Worm (Caenorhabditis elegans) whole organism, midembryonic: ENCODE results near the gene F55B11.3.

ENCODE experiments used
- T22C8.4 ChIP-seq: fragments of 200-800 bp; sonication (Bioruptor generic); IDR thresholded peaks from 2 replicates; pipeline ENCODE4 v1.3.6; 2022; ENCODE audit warnings: missing genetic modification characterization, missing compliant biosample characterization
- cog-1 ChIP-seq: sonication (generic microtip); optimal IDR thresholded peaks from 2 replicates; lab custom pipeline; 2016; ENCODE audit warnings: missing genetic modification characterization, missing compliant biosample characterization
- flt-1 ChIP-seq: fragments of 200-800 bp; sonication (Bioruptor generic); IDR thresholded peaks from 2 replicates; pipeline ENCODE4 v1.3.6; 2022; ENCODE audit warnings: missing genetic modification characterization, missing compliant biosample characterization
- klf-2 ChIP-seq: fragments of 200-800 bp; sonication (Bioruptor generic); conservative IDR thresholded peaks from 2 replicates; pipeline ENCODE4 v1.3.6; 2022; ENCODE audit warnings: missing genetic modification reagents, missing genetic modification characterization, missing compliant biosample characterization
- med-1 ChIP-seq: sonication (generic microtip); optimal IDR thresholded peaks from 2 replicates; lab custom pipeline; 2017; ENCODE audit warnings: missing genetic modification characterization, mild to moderate bottlenecking, missing compliant biosample characterization, antibody characterized with exemption, missing genetic modification reagents; ENCODE audit not compliant: insufficient read depth
- ref-1 ChIP-seq: fragments of 200-800 bp; sonication (Bioruptor generic); conservative IDR thresholded peaks from 2 replicates; pipeline ENCODE4 v1.3.6; 2022; ENCODE audit warnings: missing genetic modification reagents, missing genetic modification characterization, missing compliant biosample characterization
- tab-1 ChIP-seq: fragments of 200-800 bp; sonication (Bioruptor generic); IDR thresholded peaks from 2 replicates; pipeline ENCODE4 v1.3.6; 2022; ENCODE audit warnings: missing genetic modification characterization, missing compliant biosample characterization
- ztf-23 ChIP-seq: fragments of 200-800 bp; sonication (Bioruptor generic); IDR thresholded peaks from 2 replicates; pipeline ENCODE4 v1.3.6; 2022; ENCODE audit warnings: missing genetic modification reagents, missing genetic modification characterization, missing compliant biosample characterization
- ztf-29 ChIP-seq: fragments of 200-800 bp; sonication (Bioruptor generic); IDR thresholded peaks from 2 replicates; pipeline ENCODE4 v1.3.6; 2022; ENCODE audit warnings: missing genetic modification reagents, missing genetic modification characterization, missing compliant biosample characterization

The F55B11.3 gene

DNA sequence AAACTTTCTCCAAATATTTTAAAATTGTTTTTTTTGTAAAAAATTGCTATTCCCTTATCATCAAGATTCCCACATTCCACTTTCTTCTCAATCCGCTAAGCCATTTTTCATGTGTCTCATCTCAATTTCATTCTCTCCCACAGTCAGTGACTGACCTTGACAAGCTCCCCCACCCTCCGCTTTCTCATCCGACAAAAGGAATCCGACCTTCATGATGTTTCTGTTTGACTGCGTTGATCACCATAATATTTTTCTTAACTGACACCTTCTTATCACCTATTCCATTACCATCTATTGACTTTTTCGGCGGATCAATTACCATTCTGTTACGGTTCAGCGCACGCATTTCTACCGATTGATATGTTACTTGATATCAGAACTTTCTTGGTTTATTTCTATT, 35.4 kb upstream of the F55B11.3 start:
- no peak for TF ChIP-seq T22C8.4 (GFP tag; lab: Robert Waterston, UW)
- TF ChIP-seq flt-1 (GFP tag; lab: Robert Waterston, UW), result no peak

DNA sequence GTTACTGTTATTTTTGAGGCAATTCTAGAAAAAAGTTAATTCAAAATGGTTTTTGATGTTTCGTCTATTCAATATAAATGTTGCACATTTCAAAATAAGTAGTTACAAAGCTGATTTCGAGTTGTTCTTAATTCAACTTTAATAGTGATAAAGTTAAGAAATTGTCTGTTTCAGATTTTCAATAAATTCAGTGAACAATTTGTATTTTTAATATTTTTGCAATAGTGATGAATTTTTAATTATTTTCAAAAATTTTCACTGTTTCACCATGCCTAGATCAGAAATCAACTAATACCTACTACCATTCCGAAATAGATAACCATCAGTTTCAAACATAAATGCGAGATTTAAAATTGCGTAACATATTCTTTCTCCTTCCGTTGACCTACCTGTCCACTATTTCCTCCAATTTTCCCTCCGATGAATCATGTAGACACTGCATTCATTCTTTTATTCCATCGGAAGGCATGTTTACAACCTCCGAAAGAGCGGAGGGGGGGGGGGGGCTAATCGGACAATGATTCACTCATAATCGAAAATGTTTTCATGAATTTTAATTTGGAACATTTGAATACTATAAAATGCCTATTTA, 34.4 kb upstream of the F55B11.3 start:
- TF ChIP-seq flt-1 (GFP tag; lab: Robert Waterston, UW), result no peak
- no peak for TF ChIP-seq ref-1
- no peak for TF ChIP-seq ztf-23 (GFP tag; lab: Robert Waterston, UW)
- no peak for TF ChIP-seq med-1 (GFP tag; lab: Kevin White, UChicago)
- TF ChIP-seq T22C8.4 (GFP tag; lab: Robert Waterston, UW), result no peak
- TF ChIP-seq tab-1 (GFP tag; lab: Robert Waterston, UW), result no peak
- no peak for TF ChIP-seq cog-1 (tag; lab: Kevin White, UChicago)
- no peak for TF ChIP-seq ztf-29 (GFP tag; lab: Robert Waterston, UW)
- no peak for TF ChIP-seq klf-2 (GFP tag; lab: Robert Waterston, UW)

DNA sequence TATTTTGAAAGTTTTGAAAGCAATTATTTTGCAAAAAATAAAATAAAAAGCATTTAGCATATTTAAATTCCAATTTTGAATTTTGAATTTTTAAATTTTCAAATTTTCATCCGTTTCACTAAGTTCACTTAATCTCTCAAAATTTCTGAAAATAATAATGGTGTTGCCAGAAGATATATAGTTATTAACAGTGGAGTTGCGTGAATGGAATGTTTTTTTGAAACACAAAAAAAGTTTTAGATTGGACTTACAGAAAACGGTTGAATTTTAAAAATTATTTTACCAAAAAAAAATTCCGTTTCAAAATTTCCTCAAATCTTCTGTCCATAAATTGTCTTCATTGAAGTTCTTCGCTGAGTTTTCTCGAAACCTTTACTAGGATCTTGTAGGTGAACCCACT, 33.2 kb upstream of the F55B11.3 start:
- TF ChIP-seq flt-1 (GFP tag; lab: Robert Waterston, UW) (no peak), T22C8.4 (GFP tag; lab: Robert Waterston, UW) (no peak), med-1 (GFP tag; lab: Kevin White, UChicago) (no peak), ref-1 (no peak), cog-1 (tag; lab: Kevin White, UChicago) (no peak), ztf-23 (GFP tag; lab: Robert Waterston, UW) (no peak)

DNA sequence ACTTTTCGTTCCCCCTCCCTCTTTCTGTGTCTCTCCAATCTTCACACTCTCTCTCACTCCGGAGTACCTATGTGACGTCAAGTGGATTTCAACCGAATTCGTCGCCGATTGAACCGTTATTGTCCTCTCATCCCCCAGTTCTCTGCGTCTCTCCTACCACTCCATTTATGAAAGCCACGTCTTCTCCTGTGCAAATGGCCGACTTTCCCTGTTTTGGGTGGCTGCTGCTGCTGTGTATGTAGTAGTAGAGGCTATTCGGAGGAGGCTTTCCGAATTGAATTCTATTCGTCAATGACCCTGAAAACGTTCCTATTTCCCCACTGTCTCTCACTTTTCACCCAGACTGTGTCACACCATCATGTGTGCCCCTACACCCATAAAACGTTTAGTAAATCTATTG, 32.8 kb upstream of the F55B11.3 start:
- TF ChIP-seq tab-1 (GFP tag; lab: Robert Waterston, UW) (no peak), ztf-23 (GFP tag; lab: Robert Waterston, UW) (no peak)

DNA sequence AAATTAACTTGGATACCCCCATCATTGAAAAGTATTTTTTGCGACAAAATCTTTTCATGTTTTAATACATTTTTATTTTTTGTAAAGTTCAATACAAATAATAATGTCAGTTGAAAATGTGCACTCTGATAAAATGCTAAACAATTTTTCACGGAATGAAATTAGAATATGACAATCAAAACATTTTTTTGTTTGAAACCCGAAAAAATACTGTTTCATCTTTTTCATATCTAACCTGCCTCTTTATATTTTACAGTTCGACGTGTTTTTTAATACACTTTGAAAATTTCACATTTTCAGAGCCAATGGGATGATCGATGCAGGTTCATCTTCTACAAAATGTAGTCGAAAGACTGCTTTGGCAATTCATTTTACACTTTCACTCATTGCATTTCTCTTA, 30.7 kb upstream of the F55B11.3 start, which contains the start of gene clc-8:
clc-8 (plus strand) TSS at position 301 of the 400 bp plus-strand sequence.
- TF ChIP-seq flt-1 (GFP tag; lab: Robert Waterston, UW), result no peak
- no peak for TF ChIP-seq klf-2 (GFP tag; lab: Robert Waterston, UW)
- TF ChIP-seq cog-1 (tag; lab: Kevin White, UChicago), result no peak
- TF ChIP-seq med-1 (GFP tag; lab: Kevin White, UChicago), result no peak
- TF ChIP-seq ref-1, result no peak
- no peak for TF ChIP-seq T22C8.4 (GFP tag; lab: Robert Waterston, UW)
- no peak for TF ChIP-seq ztf-23 (GFP tag; lab: Robert Waterston, UW)
- TF ChIP-seq ztf-29 (GFP tag; lab: Robert Waterston, UW), result no peak
- no peak for TF ChIP-seq tab-1 (GFP tag; lab: Robert Waterston, UW)

DNA sequence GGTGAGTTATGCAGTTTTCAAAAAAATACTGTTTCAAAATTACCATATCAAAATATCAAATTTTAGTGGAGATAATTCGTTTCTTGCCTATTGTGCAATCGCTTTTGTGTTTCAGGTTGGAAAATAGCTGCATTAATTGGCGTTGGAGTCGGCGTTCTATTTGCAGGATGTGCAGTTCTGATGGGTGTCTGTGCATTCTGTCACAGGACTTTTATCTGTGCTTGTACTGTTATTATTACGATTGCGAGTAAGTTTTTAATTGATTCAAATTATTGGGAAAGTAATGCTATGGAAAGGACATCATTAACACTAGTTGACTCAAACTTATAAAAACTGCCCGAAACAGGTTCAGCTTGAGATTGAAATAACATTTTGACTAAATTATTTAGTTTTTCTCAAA, 29.7 kb upstream of the F55B11.3 start:
- TF ChIP-seq ztf-23 (GFP tag; lab: Robert Waterston, UW) (no peak), cog-1 (tag; lab: Kevin White, UChicago) (no peak), ztf-29 (GFP tag; lab: Robert Waterston, UW) (no peak), tab-1 (GFP tag; lab: Robert Waterston, UW) (no peak), klf-2 (GFP tag; lab: Robert Waterston, UW) (no peak), ref-1 (no peak), flt-1 (GFP tag; lab: Robert Waterston, UW) (no peak), T22C8.4 (GFP tag; lab: Robert Waterston, UW) (no peak), med-1 (GFP tag; lab: Kevin White, UChicago) (no peak)

DNA sequence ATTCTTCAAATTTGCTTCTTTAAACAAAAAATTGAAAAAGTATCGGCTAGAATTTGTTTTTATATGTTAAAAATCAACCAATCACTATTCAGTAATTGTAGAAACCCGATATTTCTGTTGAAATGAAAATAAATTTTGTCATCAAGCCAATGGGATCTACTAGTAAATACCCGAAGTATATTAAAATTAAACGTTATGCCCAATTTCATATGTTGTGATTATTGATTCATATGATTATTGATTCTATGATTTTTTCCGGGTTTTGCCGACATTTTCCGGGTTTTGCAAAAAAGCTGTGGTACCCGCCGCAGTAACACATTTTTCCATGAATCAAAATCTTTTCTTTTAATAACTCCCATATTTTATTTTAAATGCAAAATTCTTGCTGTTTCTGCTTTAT, 29.0 kb upstream of the F55B11.3 start:
- TF ChIP-seq klf-2 (GFP tag; lab: Robert Waterston, UW), result no peak
- TF ChIP-seq T22C8.4 (GFP tag; lab: Robert Waterston, UW), result no peak
- no peak for TF ChIP-seq ref-1
- TF ChIP-seq ztf-29 (GFP tag; lab: Robert Waterston, UW), result no peak
- TF ChIP-seq ztf-23 (GFP tag; lab: Robert Waterston, UW), result no peak
- no peak for TF ChIP-seq tab-1 (GFP tag; lab: Robert Waterston, UW)
- TF ChIP-seq flt-1 (GFP tag; lab: Robert Waterston, UW), result no peak
- TF ChIP-seq med-1 (GFP tag; lab: Kevin White, UChicago), result no peak
- TF ChIP-seq cog-1 (tag; lab: Kevin White, UChicago), result no peak

DNA sequence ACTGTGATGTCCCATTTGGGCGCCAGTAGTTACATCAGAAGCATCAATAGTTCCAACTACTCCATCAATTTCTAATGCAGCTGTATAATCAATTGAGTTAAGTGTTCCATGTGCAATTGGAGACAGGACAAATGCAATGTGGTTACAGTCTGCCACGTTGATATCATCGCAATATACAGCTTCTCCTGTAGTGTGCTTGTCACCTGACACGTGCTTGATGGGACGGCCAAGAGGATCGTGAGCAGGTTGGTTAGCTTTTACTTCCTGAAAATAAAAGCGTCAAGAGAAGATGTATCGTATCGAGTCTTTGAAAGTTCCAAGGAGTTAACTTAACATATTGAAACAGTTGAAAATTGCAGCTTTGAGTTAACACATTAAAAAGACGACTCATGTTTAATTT, 15.9 kb upstream of the F55B11.3 start:
- no peak for TF ChIP-seq med-1 (GFP tag; lab: Kevin White, UChicago)
- TF ChIP-seq klf-2 (GFP tag; lab: Robert Waterston, UW), result no peak
- TF ChIP-seq ztf-23 (GFP tag; lab: Robert Waterston, UW), result no peak
- TF ChIP-seq ztf-29 (GFP tag; lab: Robert Waterston, UW), result no peak
- no peak for TF ChIP-seq flt-1 (GFP tag; lab: Robert Waterston, UW)
- TF ChIP-seq ref-1, result no peak

DNA sequence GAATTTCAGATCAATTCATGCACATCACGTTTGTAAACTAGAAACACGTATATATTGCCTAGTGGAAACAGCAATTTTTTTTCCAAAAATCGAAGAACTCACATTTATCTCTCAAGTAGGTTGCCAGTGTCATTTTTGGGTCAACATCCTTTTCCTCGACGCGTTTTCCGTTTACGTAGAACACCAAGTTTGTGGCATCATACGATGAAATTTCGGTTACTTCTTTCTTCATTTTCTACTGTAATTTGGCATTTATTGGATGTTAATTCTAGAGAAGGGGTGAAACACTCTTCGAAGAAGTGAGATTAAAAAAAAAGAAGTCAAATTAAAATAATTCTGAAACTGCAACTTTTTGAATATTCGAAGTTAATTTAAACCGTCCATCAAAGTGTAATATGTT, 11.8 kb upstream of the F55B11.3 start, which contains the start of gene xdh-1:
xdh-1 (minus strand) TSS at position 240 of the 400 bp plus-strand sequence.
- no peak for TF ChIP-seq med-1 (GFP tag; lab: Kevin White, UChicago)
- TF ChIP-seq cog-1 (tag; lab: Kevin White, UChicago), result no peak
- TF ChIP-seq ztf-23 (GFP tag; lab: Robert Waterston, UW), result no peak
- no peak for TF ChIP-seq ref-1
- no peak for TF ChIP-seq flt-1 (GFP tag; lab: Robert Waterston, UW)

DNA sequence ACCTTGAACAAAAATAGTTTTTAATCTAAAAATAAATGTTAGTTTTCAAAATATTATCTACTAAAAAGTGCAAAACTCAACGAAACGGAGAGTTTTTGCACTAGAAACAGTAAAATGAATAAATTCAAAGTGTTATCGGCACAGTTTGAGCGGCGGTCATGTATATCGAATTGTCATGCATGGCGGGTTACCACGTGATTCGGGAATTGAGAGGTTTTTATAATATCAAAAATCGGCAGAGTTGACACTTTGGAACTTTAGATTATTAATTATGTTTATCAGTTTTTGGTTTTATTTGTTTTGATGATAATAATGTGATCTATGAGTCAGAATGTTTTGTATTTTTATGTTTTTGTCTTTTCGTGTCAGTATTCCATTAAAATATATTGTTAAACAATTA, 11.1 kb upstream of the F55B11.3 start:
- TF ChIP-seq flt-1 (GFP tag; lab: Robert Waterston, UW) (no peak), cog-1 (tag; lab: Kevin White, UChicago) (no peak), klf-2 (GFP tag; lab: Robert Waterston, UW) (no peak), ztf-23 (GFP tag; lab: Robert Waterston, UW) (no peak), med-1 (GFP tag; lab: Kevin White, UChicago) (no peak), ref-1 (no peak), tab-1 (GFP tag; lab: Robert Waterston, UW) (no peak), T22C8.4 (GFP tag; lab: Robert Waterston, UW) (no peak), ztf-29 (GFP tag; lab: Robert Waterston, UW) (no peak)
